Fruit fly (Drosophila melanogaster) whole organism, prepupa: ENCODE results near the gene PGAP5.

ENCODE experiments used
- Blimp-1 ChIP-seq: fragments of 200-800 bp; sonication (Bioruptor generic); optimal IDR thresholded peaks from 3 replicates; lab custom pipeline; 2017; ENCODE audit warnings: missing biosample characterization, missing genetic modification characterization, mild to moderate bottlenecking, moderate library complexity, missing genetic modification reagents
- CG10631 ChIP-seq: fragments of 200-800 bp; sonication (Bioruptor generic); optimal IDR thresholded peaks from 2 replicates; lab custom pipeline; 2016; ENCODE audit warnings: missing biosample characterization, missing genetic modification characterization
- CG10669 ChIP-seq: fragments of 200-800 bp; sonication (Bioruptor generic); optimal IDR thresholded peaks from 3 replicates; lab custom pipeline; 2018; ENCODE audit warnings: missing biosample characterization, mild to moderate bottlenecking, missing genetic modification characterization, moderate library complexity
- CG11294 ChIP-seq: fragments of 200-800 bp; sonication (Bioruptor generic); IDR thresholded peaks from 2 replicates; pipeline ENCODE4 v1.3.6; 2022; ENCODE audit warnings: missing biosample characterization, missing genetic modification characterization
- CG11762 ChIP-seq: fragments of 200-800 bp; sonication (Bioruptor generic); optimal IDR thresholded peaks from 3 replicates; lab custom pipeline; 2016; ENCODE audit warnings: missing biosample characterization, missing genetic modification characterization; ENCODE audit not compliant: insufficient read depth
- CG11902 ChIP-seq: fragments of 200-800 bp; sonication (Bioruptor generic); optimal IDR thresholded peaks from 3 replicates; lab custom pipeline; 2016; ENCODE audit warnings: missing biosample characterization, missing genetic modification characterization
- CG15336 ChIP-seq: fragments of 200-800 bp; sonication (Bioruptor generic); IDR thresholded peaks from 2 replicates; pipeline ENCODE4 v1.3.6; 2022; ENCODE audit warnings: missing biosample characterization, missing genetic modification characterization
- CG1621 ChIP-seq: fragments of 200-800 bp; sonication (Bioruptor generic); optimal IDR thresholded peaks from 3 replicates; lab custom pipeline; 2018; ENCODE audit warnings: missing biosample characterization, mild to moderate bottlenecking, missing genetic modification characterization
- CG16779 ChIP-seq: fragments of 200-800 bp; sonication (Bioruptor generic); optimal IDR thresholded peaks from 3 replicates; lab custom pipeline; 2017; ENCODE audit warnings: missing biosample characterization, mild to moderate bottlenecking, missing genetic modification characterization
- CG3032 ChIP-seq: fragments of 200-800 bp; optimal IDR thresholded peaks from 2 replicates; lab custom pipeline; 2019; ENCODE audit warnings: missing biosample characterization, mild to moderate bottlenecking, missing genetic modification characterization, moderate library complexity
- CG31627 ChIP-seq: fragments of 200-800 bp; sonication (Bioruptor generic); optimal IDR thresholded peaks from 3 replicates; lab custom pipeline; 2016; ENCODE audit warnings: missing biosample characterization, missing genetic modification characterization
- CG34406 ChIP-seq: fragments of 200-800 bp; sonication (Bioruptor generic); optimal IDR thresholded peaks from 3 replicates; lab custom pipeline; 2016; ENCODE audit warnings: missing biosample characterization, missing genetic modification characterization
- CG3919 ChIP-seq: fragments of 200-800 bp; sonication (Bioruptor generic); optimal IDR thresholded peaks from 3 replicates; lab custom pipeline; 2016; ENCODE audit warnings: missing biosample characterization, missing genetic modification characterization
- CG4318 ChIP-seq: fragments of 200-800 bp; sonication (Bioruptor generic); optimal IDR thresholded peaks from 3 replicates; lab custom pipeline; 2017; ENCODE audit warnings: missing biosample characterization, mild to moderate bottlenecking, missing genetic modification characterization
- CG6276 ChIP-seq: fragments of 200-800 bp; sonication (Bioruptor generic); optimal IDR thresholded peaks from 2 replicates; lab custom pipeline; 2017; ENCODE audit warnings: missing biosample characterization, mild to moderate bottlenecking, missing genetic modification characterization
- CG6792 ChIP-seq: fragments of 200-800 bp; sonication (Bioruptor generic); optimal IDR thresholded peaks from 3 replicates; lab custom pipeline; 2016; ENCODE audit warnings: missing biosample characterization, missing genetic modification characterization
- CG6808 ChIP-seq: fragments of 200-800 bp; sonication (Bioruptor generic); optimal IDR thresholded peaks from 3 replicates; lab custom pipeline; 2017; ENCODE audit warnings: missing biosample characterization, missing genetic modification characterization, mild to moderate bottlenecking, moderate library complexity, missing genetic modification reagents
- CG6854 ChIP-seq: fragments of 200-800 bp; sonication (Bioruptor generic); optimal IDR thresholded peaks from 2 replicates; lab custom pipeline; 2017; ENCODE audit warnings: missing biosample characterization, mild to moderate bottlenecking, missing genetic modification characterization
- CG7368 ChIP-seq: fragments of 200-800 bp; sonication (Bioruptor generic); optimal IDR thresholded peaks from 3 replicates; lab custom pipeline; 2016; ENCODE audit warnings: missing biosample characterization, missing genetic modification characterization
- CG8119 ChIP-seq: fragments of 200-800 bp; sonication (Bioruptor generic); IDR thresholded peaks from 3 replicates; pipeline ENCODE4 v1.3.6; 2022; ENCODE audit warnings: missing biosample characterization, missing genetic modification characterization
- CG8319 ChIP-seq: fragments of 200-800 bp; sonication (Bioruptor generic); optimal IDR thresholded peaks from 3 replicates; lab custom pipeline; 2016; ENCODE audit warnings: missing biosample characterization, missing genetic modification characterization
- CG8632 ChIP-seq: fragments of 200-800 bp; sonication (Bioruptor generic); optimal IDR thresholded peaks from 3 replicates; lab custom pipeline; 2016; ENCODE audit warnings: missing biosample characterization, missing genetic modification characterization
- CG9139 ChIP-seq: fragments of 200-800 bp; sonication (Bioruptor generic); optimal IDR thresholded peaks from 3 replicates; lab custom pipeline; 2017; ENCODE audit warnings: missing biosample characterization, mild to moderate bottlenecking, missing genetic modification characterization
- Eip75B ChIP-seq: fragments of 200-800 bp; sonication (Bioruptor generic); optimal IDR thresholded peaks from 3 replicates; lab custom pipeline; 2016; ENCODE audit warnings: missing biosample characterization, missing genetic modification characterization
- Eip78C ChIP-seq: fragments of 200-800 bp; sonication (Bioruptor generic); peaks from one replicate; lab custom pipeline; 2016; ENCODE audit warnings: missing biosample characterization, missing genetic modification characterization
- Eip93F ChIP-seq: fragments of 200-800 bp; sonication (Bioruptor generic); optimal IDR thresholded peaks from 2 replicates; lab custom pipeline; 2016; ENCODE audit warnings: missing biosample characterization, mild to moderate bottlenecking, missing genetic modification characterization
- Ets21C ChIP-seq: fragments of 200-800 bp; sonication (Bioruptor generic); optimal IDR thresholded peaks from 3 replicates; lab custom pipeline; 2016; ENCODE audit warnings: missing biosample characterization, missing genetic modification characterization
- Ets96B ChIP-seq: fragments of 200-800 bp; optimal IDR thresholded peaks from 2 replicates; lab custom pipeline; 2019; ENCODE audit warnings: missing biosample characterization, mild to moderate bottlenecking, missing genetic modification characterization, moderate library complexity
- Gug ChIP-seq: fragments of 200-800 bp; sonication (Bioruptor generic); IDR thresholded peaks from 2 replicates; pipeline ENCODE4 v1.3.6; 2022; ENCODE audit warnings: missing biosample characterization, missing genetic modification characterization
- Hr38 ChIP-seq: sonication (Bioruptor generic); optimal IDR thresholded peaks from 2 replicates; lab custom pipeline; 2016; ENCODE audit warnings: missing biosample characterization, missing genetic modification characterization
- Hr4 ChIP-seq: fragments of 200-800 bp; sonication (Bioruptor generic); optimal IDR thresholded peaks from 3 replicates; lab custom pipeline; 2016; ENCODE audit warnings: missing biosample characterization, missing genetic modification characterization
- Lpt ChIP-seq: fragments of 200-800 bp; sonication (Bioruptor generic); optimal IDR thresholded peaks from 3 replicates; lab custom pipeline; 2016; ENCODE audit warnings: missing biosample characterization, missing genetic modification characterization
- Smox ChIP-seq: fragments of 200-800 bp; sonication (Bioruptor generic); optimal IDR thresholded peaks from 3 replicates; lab custom pipeline; 2016; ENCODE audit warnings: missing biosample characterization, missing genetic modification characterization
- Sox102F ChIP-seq: fragments of 200-800 bp; sonication (Bioruptor generic); optimal IDR thresholded peaks from 2 replicates; lab custom pipeline; 2016; ENCODE audit warnings: missing biosample characterization, mild to moderate bottlenecking, missing genetic modification characterization
- Sox14 ChIP-seq: fragments of 200-800 bp; sonication (Bioruptor generic); optimal IDR thresholded peaks from 3 replicates; lab custom pipeline; 2016; ENCODE audit warnings: missing biosample characterization, missing genetic modification characterization
- achi ChIP-seq: fragments of 200-800 bp; sonication (Bioruptor generic); optimal IDR thresholded peaks from 3 replicates; lab custom pipeline; 2016; ENCODE audit warnings: missing biosample characterization, missing genetic modification characterization
- acj6 ChIP-seq: fragments of 200-800 bp; sonication (Bioruptor generic); optimal IDR thresholded peaks from 3 replicates; lab custom pipeline; 2016; ENCODE audit warnings: missing biosample characterization, missing genetic modification characterization
- cyc ChIP-seq: fragments of 200-800 bp; sonication (Bioruptor generic); optimal IDR thresholded peaks from 3 replicates; lab custom pipeline; 2016; ENCODE audit warnings: missing biosample characterization, missing genetic modification characterization
- dac ChIP-seq: fragments of 200-800 bp; sonication (Bioruptor generic); optimal IDR thresholded peaks from 2 replicates; lab custom pipeline; 2017; ENCODE audit warnings: missing biosample characterization, mild to moderate bottlenecking, missing genetic modification characterization
- eg ChIP-seq: fragments of 200-800 bp; sonication (Bioruptor generic); IDR thresholded peaks from 3 replicates; pipeline ENCODE4 v1.3.6; 2022; ENCODE audit warnings: missing biosample characterization, missing genetic modification characterization
- esn ChIP-seq: fragments of 200-800 bp; sonication (Bioruptor generic); optimal IDR thresholded peaks from 2 replicates; lab custom pipeline; 2016; ENCODE audit warnings: missing biosample characterization, mild to moderate bottlenecking, missing genetic modification characterization, moderate library complexity
- fd85E ChIP-seq: fragments of 200-800 bp; sonication (Bioruptor generic); optimal IDR thresholded peaks from 3 replicates; lab custom pipeline; 2016; ENCODE audit warnings: missing biosample characterization, missing genetic modification characterization
- fkh ChIP-seq: fragments of 200-800 bp; sonication (Bioruptor generic); optimal IDR thresholded peaks from 3 replicates; lab custom pipeline; 2017; ENCODE audit warnings: missing biosample characterization, mild to moderate bottlenecking, missing genetic modification characterization, moderate library complexity
- lz ChIP-seq: fragments of 200-800 bp; sonication (Bioruptor generic); optimal IDR thresholded peaks from 3 replicates; lab custom pipeline; 2016; ENCODE audit warnings: missing biosample characterization, missing genetic modification characterization
- net ChIP-seq: fragments of 200-800 bp; sonication (Bioruptor generic); optimal IDR thresholded peaks from 3 replicates; lab custom pipeline; 2016; ENCODE audit warnings: missing biosample characterization, missing genetic modification characterization
- pdm3 ChIP-seq: fragments of 200-800 bp; sonication (Bioruptor generic); optimal IDR thresholded peaks from 3 replicates; lab custom pipeline; 2016; ENCODE audit warnings: missing biosample characterization, missing genetic modification characterization
- salr ChIP-seq, 2 experiments: fragments of 200-800 bp; sonication (Bioruptor generic); optimal IDR thresholded peaks; 3 replicates each; lab custom pipeline; 2016 to 2018; ENCODE audit warnings: missing biosample characterization in 2 of 2, missing genetic modification characterization in 2 of 2, mild to moderate bottlenecking in 1 of 2
- spab ChIP-seq: fragments of 200-800 bp; sonication (Bioruptor generic); optimal IDR thresholded peaks from 2 replicates; lab custom pipeline; 2017; ENCODE audit warnings: missing biosample characterization, mild to moderate bottlenecking, missing genetic modification characterization, missing genetic modification reagents
- ss ChIP-seq, 2 experiments: fragments of 200-800 bp; sonication (Bioruptor generic); optimal IDR thresholded peaks; 2 replicates in 1 of 2; 3 replicates in 1 of 2; lab custom pipeline; 2017 to 2018; ENCODE audit warnings: mild to moderate bottlenecking in 2 of 2, missing biosample characterization in 2 of 2, missing genetic modification characterization in 2 of 2, moderate library complexity in 1 of 2
- svp ChIP-seq: fragments of 200-800 bp; sonication (Bioruptor generic); peaks from one replicate; lab custom pipeline; 2016; ENCODE audit warnings: missing biosample characterization, missing genetic modification characterization
- topi ChIP-seq: fragments of 200-800 bp; sonication (Bioruptor generic); optimal IDR thresholded peaks from 3 replicates; lab custom pipeline; 2016; ENCODE audit warnings: missing biosample characterization, missing genetic modification characterization
- vri ChIP-seq: fragments of 200-800 bp; sonication (Bioruptor generic); optimal IDR thresholded peaks from 3 replicates; lab custom pipeline; 2016; ENCODE audit warnings: missing biosample characterization, mild to moderate bottlenecking, missing genetic modification characterization

Gene PGAP5

DNA sequence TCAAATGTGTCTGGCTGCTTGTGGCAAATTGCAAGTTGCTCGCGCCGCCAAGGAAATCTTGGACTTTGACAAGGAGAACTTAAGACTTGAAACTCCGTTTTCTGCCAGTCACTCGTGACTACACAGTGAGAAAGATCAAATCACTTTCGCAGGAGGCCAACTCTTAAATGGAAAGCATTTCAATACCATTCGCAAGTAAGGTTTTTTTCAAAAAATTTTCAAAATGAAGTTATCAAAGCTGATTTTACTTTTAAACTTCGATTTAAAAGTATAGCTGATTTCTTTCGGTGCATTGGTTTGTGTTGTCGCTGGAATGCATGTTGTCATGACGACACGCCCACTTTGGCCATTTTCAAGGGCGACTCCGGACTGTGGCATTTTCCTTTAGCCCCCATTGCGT, 33.7 kb downstream of the PGAP5 start:
- TF ChIP-seq CG34406 (GFP tag; lab: Kevin White, UChicago) (peak; percentile 72), Gug (GFP tag; lab: Robert Waterston, UW) (peak; percentile 73), CG6808 (GFP tag; lab: Kevin White, UChicago) (peak; percentile 92), CG16779 (peak; percentile 60), net (GFP tag; lab: Kevin White, UChicago) (peak; percentile 77), achi (GFP tag; lab: Kevin White, UChicago) (peak; percentile 83), lz (GFP tag; lab: Kevin White, UChicago) (peak; percentile 62), CG11294 (peak; percentile 69; the same call in 1 of the 2 replicates), ss (GFP tag; optimal IDR thresholded peaks at IDR 0.05; lab: Kevin White, UChicago) (peak; percentile 89 to 91), CG8632 (GFP tag; lab: Kevin White, UChicago) (peak; percentile 68), CG9139 (GFP tag; lab: Kevin White, UChicago) (peak; percentile 86), Eip93F (GFP tag; lab: Kevin White, UChicago) (no peak), Sox102F (GFP tag; lab: Kevin White, UChicago) (peak; percentile 48), CG4318 (GFP tag; lab: Kevin White, UChicago) (peak; percentile 57), svp (GFP tag; lab: Kevin White, UChicago) (peak; percentile 67), Blimp-1 (GFP tag; lab: Kevin White, UChicago) (no peak), CG6792 (GFP tag; lab: Kevin White, UChicago) (peak; percentile 73), CG3032 (peak; percentile 91), acj6 (GFP tag; lab: Kevin White, UChicago) (peak; percentile 77), salr (GFP tag; optimal IDR thresholded peaks at IDR 0.05; lab: Kevin White, UChicago) (peak; percentile 78 to 86), pdm3 (GFP tag; lab: Kevin White, UChicago) (peak; percentile 77), CG10631 (GFP tag; lab: Kevin White, UChicago) (peak; percentile 85), CG6276 (GFP tag; lab: Kevin White, UChicago) (peak; percentile 65), Lpt (peak; percentile 70), Hr38 (GFP tag; lab: Kevin White, UChicago) (no peak), CG1621 (peak; percentile 89), CG6854 (GFP tag; lab: Kevin White, UChicago) (peak; percentile 1), Smox (GFP tag; lab: Kevin White, UChicago) (peak; percentile 49), dac (GFP tag; lab: Kevin White, UChicago) (peak; percentile 15), Eip78C (GFP tag; lab: Kevin White, UChicago) (peak; percentile 94), CG31627 (GFP tag; lab: Kevin White, UChicago) (peak; percentile 57), Ets21C (GFP tag; lab: Kevin White, UChicago) (peak; percentile 46), Eip75B (GFP tag; lab: Kevin White, UChicago) (peak; percentile 82), CG11902 (GFP tag; lab: Kevin White, UChicago) (peak; percentile 45), CG15336 (GFP tag; lab: Robert Waterston, UW) (peak; percentile 85), spab (GFP tag; lab: Kevin White, UChicago) (peak; percentile 89), topi (GFP tag; lab: Kevin White, UChicago) (peak; percentile 57), eg (peak; percentile 82), Ets96B (tag; lab: Kevin White, UChicago) (peak; percentile 85), CG8319 (peak; percentile 70), CG7368 (GFP tag; lab: Kevin White, UChicago) (peak; percentile 83), fd85E (GFP tag; lab: Kevin White, UChicago) (peak; percentile 7), CG10669 (peak; percentile 91), CG8119 (GFP tag; lab: Robert Waterston, UW) (peak; percentile 81), fkh (GFP tag; lab: Kevin White, UChicago) (no peak), esn (GFP tag; lab: Kevin White, UChicago) (peak; percentile 54), CG11762 (GFP tag; lab: Kevin White, UChicago) (peak; percentile 81), Hr4 (GFP tag; lab: Kevin White, UChicago) (peak; percentile 71), CG3919 (GFP tag; lab: Kevin White, UChicago) (peak; percentile 86), cyc (GFP tag; lab: Kevin White, UChicago) (peak; percentile 49), vri (GFP tag; lab: Kevin White, UChicago) (no peak), Sox14 (GFP tag; lab: Kevin White, UChicago) (peak; percentile 82)
